Worm (Caenorhabditis elegans): Measurements from ENCODE around the gene F43C11.8.

Gene F43C11.8

DNA sequence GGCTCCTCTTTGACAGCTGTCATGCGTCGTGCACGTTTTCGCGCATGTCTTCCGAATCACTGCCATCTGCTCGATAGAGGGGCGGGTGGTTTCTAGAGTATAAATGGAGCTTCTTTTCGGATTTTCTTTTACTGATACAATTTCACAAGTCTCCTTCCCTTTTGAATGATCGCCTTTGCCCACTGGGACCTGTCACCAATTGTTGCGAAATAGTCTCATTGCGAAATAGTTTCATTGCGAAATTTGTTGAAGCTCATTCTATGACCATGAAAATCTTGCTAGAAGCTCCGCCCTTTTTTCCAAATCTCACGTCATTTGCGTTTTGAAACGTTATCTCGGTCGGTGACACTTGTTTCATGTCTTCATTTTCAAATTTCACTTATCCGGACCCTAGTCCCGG lies 42.9 kb upstream of the F43C11.8 start:
- TF ChIP-seq unc-3 (GFP tag; conservative IDR thresholded peaks at IDR 0.05) (no peak), unc-3 (tag; optimal IDR thresholded peaks at IDR 0.05) (peak; percentile 50), unc-55 (GFP tag; optimal IDR thresholded peaks at IDR 0.05) (peak; percentile 87), unc-86 (tag; optimal IDR thresholded peaks at IDR 0.05) (no peak)

ce11 chrII:2292027-2292426 lies 40.3 kb upstream of the F43C11.8 start, which contains the start of gene K09F6.7:
Gene K09F6.7 (minus strand): TSS chrII:2292127.
- TF ChIP-seq hlh-15 (tag; optimal IDR thresholded peaks at IDR 0.05) (no peak), sox-2 (GFP tag; IDR thresholded peaks at IDR 0.05) (no peak), tbx-2 (tag; optimal IDR thresholded peaks at IDR 0.05) (no peak), ama-1 (optimal IDR thresholded peaks at IDR 0.05) (no peak)

ce11 chrII:2292549-2292948 lies 39.8 kb upstream of the F43C11.8 start:
- TF ChIP-seq syd-9 (tag; optimal IDR thresholded peaks at IDR 0.05), result no peak
- TF ChIP-seq ref-2 (tag; optimal IDR thresholded peaks at IDR 0.05), result no peak
- TF ChIP-seq lim-6 (tag; optimal IDR thresholded peaks at IDR 0.05), result no peak
- TF ChIP-seq K02D7.2 (tag; optimal IDR thresholded peaks at IDR 0.05), result no peak
- TF ChIP-seq hlh-6 (tag; optimal IDR thresholded peaks at IDR 0.05), result no peak
- no peak for TF ChIP-seq unc-55 (GFP tag; optimal IDR thresholded peaks at IDR 0.05)
- TF ChIP-seq hlh-8 (tag; optimal IDR thresholded peaks at IDR 0.05), result no peak
- no peak for TF ChIP-seq ttx-3 (tag; optimal IDR thresholded peaks at IDR 0.05)
- no peak for TF ChIP-seq odd-2 (tag; optimal IDR thresholded peaks at IDR 0.05)
- TF ChIP-seq elt-2 (tag; optimal IDR thresholded peaks at IDR 0.05), result no peak
- TF ChIP-seq npax-4 (tag; optimal IDR thresholded peaks at IDR 0.05), result no peak
- TF ChIP-seq pax-1 (tag; optimal IDR thresholded peaks at IDR 0.05), result no peak
- TF ChIP-seq elt-4 (tag; optimal IDR thresholded peaks at IDR 0.05), result no peak
- no peak for TF ChIP-seq tbx-2 (tag; optimal IDR thresholded peaks at IDR 0.05)
- no peak for TF ChIP-seq ceh-22 (tag; optimal IDR thresholded peaks at IDR 0.05)

DNA sequence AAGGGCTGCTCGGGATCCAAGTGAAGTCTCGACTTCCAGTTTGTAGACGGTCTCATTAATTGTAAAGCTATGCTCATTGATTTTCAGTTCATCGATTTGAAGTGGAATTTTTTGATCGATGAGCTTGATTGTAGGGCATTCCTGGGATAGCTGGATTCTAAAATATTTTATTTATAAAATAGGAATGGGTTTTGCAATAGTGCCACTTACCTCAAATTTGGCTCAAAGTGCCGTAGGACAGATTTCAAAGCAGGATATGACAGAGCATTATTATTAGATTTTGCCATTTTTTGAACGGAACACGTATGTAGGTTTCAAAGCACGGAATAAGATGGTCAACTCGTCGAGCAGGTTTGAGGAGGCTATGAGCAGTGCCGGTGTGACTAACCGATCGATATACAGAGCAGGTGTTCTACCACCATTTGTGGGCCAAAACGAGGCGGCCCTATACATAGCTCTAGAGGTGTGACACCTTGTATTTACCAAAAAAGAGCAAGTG lies 36.5 kb upstream of the F43C11.8 start, which contains the start of gene fbxc-25:
fbxc-25 (minus strand) TSS at position 449 of the 499 bp plus-strand sequence.
- TF ChIP-seq ceh-9 (tag; optimal IDR thresholded peaks at IDR 0.05) (no peak), ztf-16 (tag; optimal IDR thresholded peaks at IDR 0.05) (no peak), K09A11.1 (tag; optimal IDR thresholded peaks at IDR 0.05; ENCODE audit: insufficient read depth) (no peak), fax-1 (tag; optimal IDR thresholded peaks at IDR 0.05) (no peak), ttx-3 (tag; optimal IDR thresholded peaks at IDR 0.05) (no peak), ama-1 (optimal IDR thresholded peaks at IDR 0.05) (no peak), ceh-2 (tag; optimal IDR thresholded peaks at IDR 0.05) (no peak), pax-1 (tag; optimal IDR thresholded peaks at IDR 0.05) (no peak), Y22D7AL.16 (tag; optimal IDR thresholded peaks at IDR 0.05) (no peak), F13H6.1 (tag; optimal IDR thresholded peaks at IDR 0.05) (no peak), unc-42 (tag; optimal IDR thresholded peaks at IDR 0.05) (no peak), ets-4 (tag; optimal IDR thresholded peaks at IDR 0.05) (no peak), hlh-15 (tag; optimal IDR thresholded peaks at IDR 0.05) (no peak)

DNA sequence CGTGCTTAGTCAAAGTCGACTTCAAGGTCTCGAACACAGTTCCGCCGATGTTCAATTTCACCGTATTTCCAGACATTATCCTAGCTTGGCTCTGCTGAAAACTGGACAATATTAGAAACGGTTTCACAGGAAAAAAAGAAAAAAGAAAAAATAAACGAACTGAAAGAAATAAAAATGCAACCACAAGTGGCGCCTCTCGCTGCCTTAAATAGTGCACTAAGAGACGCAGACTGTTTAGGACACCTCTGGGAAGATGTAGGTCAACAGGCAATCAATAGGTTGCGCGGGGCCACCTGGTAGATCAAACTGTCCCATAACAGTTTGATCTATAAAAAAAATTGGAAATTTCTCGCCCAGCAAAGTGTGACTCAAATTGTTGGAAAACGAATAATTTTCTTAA lies 33.6 kb upstream of the F43C11.8 start, which contains the start of gene B0281.4:
B0281.4 (minus strand) TSS at position 101 of the 400 bp plus-strand sequence.
- TF ChIP-seq nfya-1 (tag; optimal IDR thresholded peaks at IDR 0.05) (no peak), ztf-16 (tag; optimal IDR thresholded peaks at IDR 0.05) (no peak), pha-2 (tag; optimal IDR thresholded peaks at IDR 0.05) (no peak), ceh-31 (tag; optimal IDR thresholded peaks at IDR 0.05) (no peak), dve-1 (tag; optimal IDR thresholded peaks at IDR 0.05) (no peak), unc-3 (GFP tag; conservative IDR thresholded peaks at IDR 0.05) (no peak), unc-3 (tag; optimal IDR thresholded peaks at IDR 0.05) (no peak)

Measured in whole organism, late embryonic.